Worm (Caenorhabditis elegans) whole organism, young adult: ENCODE results near the gene tsp-6.

Experiments
- Y56A3A.18 ChIP-seq: fragments of 200-800 bp; sonication (Bioruptor generic); IDR thresholded peaks from 2 replicates; pipeline ENCODE4 v1.3.6; 2022; ENCODE audit warnings: missing genetic modification reagents, missing genetic modification characterization, missing compliant biosample characterization
- ama-1 ChIP-seq, 3 experiments: fragments of 150-350 bp in 1 of 3; sonication (generic microtip) in 2 of 3; optimal IDR thresholded peaks; 2 replicates each; lab custom pipeline; 2014 to 2018; ENCODE audit warnings: missing biosample characterization in 2 of 3, missing genetic modification characterization in 2 of 3, missing genetic modification reagents in 2 of 3
- mes-4 ChIP-seq: sonication (generic microtip); optimal IDR thresholded peaks from 2 replicates; lab custom pipeline; 2016; ENCODE audit warnings: missing genotype, missing genetic modification characterization, missing compliant biosample characterization
- unc-62 ChIP-seq: fragments of 150-350 bp; optimal IDR thresholded peaks from 2 replicates; lab custom pipeline; 2014; ENCODE audit warnings: missing biosample characterization, missing genetic modification reagents, missing genetic modification characterization

- TF ChIP-seq mes-4 (no peak), Y56A3A.18 (GFP tag; lab: Robert Waterston, UW) (no peak), ama-1 (optimal IDR thresholded peaks at IDR 0.05; lab: Kevin White, UChicago) (no peak), ama-1 (GFP tag; optimal IDR thresholded peaks at IDR 0.05; lab: Kevin White, UChicago) (no peak), unc-62 (no peak)
Measured at ce11 chrX:2814097-2814720, 6.0 kb upstream of the tsp-6 start, which contains the start of gene C14A11.6.
